Fruit fly (Drosophila melanogaster): ENCODE data around the gene CCKLR-17D3.

CCKLR-17D3 gene

dm6 chrX:18789353-18790210 lies 15.8 kb upstream of the CCKLR-17D3 start (continued):
- peak; percentile 43 for TF ChIP-seq unpg (GFP tag; optimal IDR thresholded peaks at IDR 0.05)
- TF ChIP-seq CG15011 (GFP tag; optimal IDR thresholded peaks at IDR 0.05), result peak; percentile 64
- TF ChIP-seq CG9727 (GFP tag; optimal IDR thresholded peaks at IDR 0.05), result peak; percentile 79
- TF ChIP-seq MTF-1 (GFP tag; optimal IDR thresholded peaks at IDR 0.05; ENCODE audit: borderline replicate concordance), result no peak
- TF ChIP-seq Six4 (GFP tag; optimal IDR thresholded peaks at IDR 0.05), result peak; percentile 40
- TF ChIP-seq Sox102F (GFP tag; optimal IDR thresholded peaks at IDR 0.05), result peak; percentile 48
- peak; percentile 50 for TF ChIP-seq gcm (GFP tag; optimal IDR thresholded peaks at IDR 0.05)
- TF ChIP-seq CG13287 (GFP tag; IDR thresholded peaks at IDR 0.05; ENCODE audit: partially characterized antibody), result no peak; the same call in 1 of the 2 replicates
- peak; percentile 43 to 45 for TF ChIP-seq Pdp1 (GFP tag; optimal IDR thresholded peaks at IDR 0.05)
- peak; percentile 51 for TF ChIP-seq PHDP (tag; optimal IDR thresholded peaks at IDR 0.05)
- no peak for TF ChIP-seq CG14965 (GFP tag; optimal IDR thresholded peaks at IDR 0.05; ENCODE audit: borderline replicate concordance)
- TF ChIP-seq NC2α (GFP tag; optimal IDR thresholded peaks at IDR 0.05), result no peak
- no peak for TF ChIP-seq wor (GFP tag; IDR thresholded peaks at IDR 0.05)
- TF ChIP-seq CG13296 (GFP tag; optimal IDR thresholded peaks at IDR 0.05), result peak; percentile 64
- TF ChIP-seq CG10979 (tag; optimal IDR thresholded peaks at IDR 0.05), result peak; percentile 57
- TF ChIP-seq CG2116 (GFP tag; optimal IDR thresholded peaks at IDR 0.05), result peak; percentile 22
- peak; percentile 68 for TF ChIP-seq Hmr (GFP tag; optimal IDR thresholded peaks at IDR 0.05)
- peak; percentile 43 for TF ChIP-seq Xbp1 (GFP tag; optimal IDR thresholded peaks at IDR 0.05)
- peak; percentile 19 for TF ChIP-seq gcm2 (GFP tag; optimal IDR thresholded peaks at IDR 0.05)
- no peak for TF ChIP-seq CG17186 (GFP tag; optimal IDR thresholded peaks at IDR 0.05)
- peak; percentile 30 for TF ChIP-seq CG30020 (tag; optimal IDR thresholded peaks at IDR 0.05)
- peak; percentile 67 for TF ChIP-seq Oli (tag; optimal IDR thresholded peaks at IDR 0.05)
- TF ChIP-seq D (optimal IDR thresholded peaks at IDR 0.05), result no peak
- peak; percentile 39 for TF ChIP-seq D (GFP tag; optimal IDR thresholded peaks at IDR 0.05)
- TF ChIP-seq Dbx (GFP tag; IDR thresholded peaks at IDR 0.05), result 0 out of 3 replicates have a peak, but pooled peaks have one; percentile 6
- TF ChIP-seq gsb (GFP tag; IDR thresholded peaks at IDR 0.05), result no peak
- no peak for TF ChIP-seq slp2 (GFP tag; optimal IDR thresholded peaks at IDR 0.05)
- TF ChIP-seq sd (tag; optimal IDR thresholded peaks at IDR 0.05), result peak; percentile 55
- no peak for TF ChIP-seq CG12236 (GFP tag; optimal IDR thresholded peaks at IDR 0.05)
- TF ChIP-seq Side (GFP tag; optimal IDR thresholded peaks at IDR 0.05), result peak; percentile 24
- peak; percentile 31 for TF ChIP-seq Dad (GFP tag; optimal IDR thresholded peaks at IDR 0.05)
- no peak for TF ChIP-seq bigmax (GFP tag; optimal IDR thresholded peaks at IDR 0.05)
- peak; percentile 70 for TF ChIP-seq CHES-1-like (GFP tag; optimal IDR thresholded peaks at IDR 0.05)
- peak; percentile 59 for TF ChIP-seq CG32532 (GFP tag; IDR thresholded peaks at IDR 0.05)
- TF ChIP-seq Mes4 (GFP tag; optimal IDR thresholded peaks at IDR 0.05), result peak; percentile 62
- TF ChIP-seq CG2202 (tag; optimal IDR thresholded peaks at IDR 0.05), result peak; percentile 3
- TF ChIP-seq her (GFP tag; optimal IDR thresholded peaks at IDR 0.05), result peak; percentile 14
- TF ChIP-seq Chrac-16 (GFP tag; optimal IDR thresholded peaks at IDR 0.05), result peak; percentile 32
- peak; percentile 46 for TF ChIP-seq CG15601 (tag; optimal IDR thresholded peaks at IDR 0.05)
- TF ChIP-seq CG9437 (GFP tag; optimal IDR thresholded peaks at IDR 0.05), result peak; percentile 57
- TF ChIP-seq CG12391 (tag; optimal IDR thresholded peaks at IDR 0.05), result peak; percentile 66
- TF ChIP-seq CG9932 (GFP tag; IDR thresholded peaks at IDR 0.05), result peak; percentile 50; the same call in 1 of the 2 replicates
- TF ChIP-seq Hsf (GFP tag; optimal IDR thresholded peaks at IDR 0.05), result peak; percentile 62
- peak; percentile 58 for TF ChIP-seq CG10147 (GFP tag; optimal IDR thresholded peaks at IDR 0.05)
- peak; percentile 26 for TF ChIP-seq pum (GFP tag; optimal IDR thresholded peaks at IDR 0.05)
- TF ChIP-seq NK7.1 (GFP tag; optimal IDR thresholded peaks at IDR 0.05), result peak; percentile 17
- peak; percentile 78 for TF ChIP-seq nmo (GFP tag; optimal IDR thresholded peaks at IDR 0.05)
- TF ChIP-seq fu2 (GFP tag; optimal IDR thresholded peaks at IDR 0.05), result peak; percentile 39

All from whole organism, embryonic.